Worm (Caenorhabditis elegans) whole organism, midembryonic: Measurements from ENCODE around the gene cnc-8.

Experiments used
- T22C8.4 ChIP-seq: fragments of 200-800 bp; sonication (Bioruptor generic); IDR thresholded peaks from 2 replicates; pipeline ENCODE4 v1.3.6; 2022; ENCODE audit warnings: missing genetic modification characterization, missing compliant biosample characterization
- cog-1 ChIP-seq: sonication (generic microtip); optimal IDR thresholded peaks from 2 replicates; lab custom pipeline; 2016; ENCODE audit warnings: missing genetic modification characterization, missing compliant biosample characterization
- klf-2 ChIP-seq: fragments of 200-800 bp; sonication (Bioruptor generic); conservative IDR thresholded peaks from 2 replicates; pipeline ENCODE4 v1.3.6; 2022; ENCODE audit warnings: missing genetic modification reagents, missing genetic modification characterization, missing compliant biosample characterization
- med-1 ChIP-seq: sonication (generic microtip); optimal IDR thresholded peaks from 2 replicates; lab custom pipeline; 2017; ENCODE audit warnings: missing genetic modification characterization, mild to moderate bottlenecking, missing compliant biosample characterization, antibody characterized with exemption, missing genetic modification reagents; ENCODE audit not compliant: insufficient read depth
- ref-1 ChIP-seq: fragments of 200-800 bp; sonication (Bioruptor generic); conservative IDR thresholded peaks from 2 replicates; pipeline ENCODE4 v1.3.6; 2022; ENCODE audit warnings: missing genetic modification reagents, missing genetic modification characterization, missing compliant biosample characterization
- tab-1 ChIP-seq: fragments of 200-800 bp; sonication (Bioruptor generic); IDR thresholded peaks from 2 replicates; pipeline ENCODE4 v1.3.6; 2022; ENCODE audit warnings: missing genetic modification characterization, missing compliant biosample characterization
- ztf-23 ChIP-seq: fragments of 200-800 bp; sonication (Bioruptor generic); IDR thresholded peaks from 2 replicates; pipeline ENCODE4 v1.3.6; 2022; ENCODE audit warnings: missing genetic modification reagents, missing genetic modification characterization, missing compliant biosample characterization
- ztf-29 ChIP-seq: fragments of 200-800 bp; sonication (Bioruptor generic); IDR thresholded peaks from 2 replicates; pipeline ENCODE4 v1.3.6; 2022; ENCODE audit warnings: missing genetic modification reagents, missing genetic modification characterization, missing compliant biosample characterization

ce11 chrX:10307495-10307894, 1.1 kb downstream of the cnc-8 start, which contains the start of gene F41E7.7:
- no peak for TF ChIP-seq ref-1 (GFP tag; lab: Robert Waterston, UW)
- TF ChIP-seq ztf-29 (GFP tag; lab: Robert Waterston, UW), result no peak
- TF ChIP-seq cog-1 (tag; lab: Kevin White, UChicago), result no peak
- no peak for TF ChIP-seq ztf-23
- TF ChIP-seq tab-1 (GFP tag; lab: Robert Waterston, UW), result no peak
- no peak for TF ChIP-seq klf-2
- TF ChIP-seq med-1 (GFP tag; lab: Kevin White, UChicago), result no peak
- TF ChIP-seq T22C8.4 (GFP tag; lab: Robert Waterston, UW), result no peak
